Worm (Caenorhabditis elegans) whole organism, L4/young adult: ENCODE data around the gene cyp-29A3.

Source experiments
- W03F9.2 ChIP-seq: fragments of 150-350 bp; optimal IDR thresholded peaks from 2 replicates; lab custom pipeline; 2014; ENCODE audit warnings: missing biosample characterization, missing genetic modification characterization
- dao-5 ChIP-seq: sonication (generic microtip); optimal IDR thresholded peaks from 2 replicates; lab custom pipeline; 2016; ENCODE audit warnings: missing genotype, missing genetic modification characterization, moderate library complexity, missing compliant biosample characterization
- him-1 ChIP-seq: sonication (generic microtip); optimal IDR thresholded peaks from 2 replicates; lab custom pipeline; 2016; ENCODE audit warnings: missing genotype, missing genetic modification reagents, missing genetic modification characterization, missing compliant biosample characterization

DNA sequence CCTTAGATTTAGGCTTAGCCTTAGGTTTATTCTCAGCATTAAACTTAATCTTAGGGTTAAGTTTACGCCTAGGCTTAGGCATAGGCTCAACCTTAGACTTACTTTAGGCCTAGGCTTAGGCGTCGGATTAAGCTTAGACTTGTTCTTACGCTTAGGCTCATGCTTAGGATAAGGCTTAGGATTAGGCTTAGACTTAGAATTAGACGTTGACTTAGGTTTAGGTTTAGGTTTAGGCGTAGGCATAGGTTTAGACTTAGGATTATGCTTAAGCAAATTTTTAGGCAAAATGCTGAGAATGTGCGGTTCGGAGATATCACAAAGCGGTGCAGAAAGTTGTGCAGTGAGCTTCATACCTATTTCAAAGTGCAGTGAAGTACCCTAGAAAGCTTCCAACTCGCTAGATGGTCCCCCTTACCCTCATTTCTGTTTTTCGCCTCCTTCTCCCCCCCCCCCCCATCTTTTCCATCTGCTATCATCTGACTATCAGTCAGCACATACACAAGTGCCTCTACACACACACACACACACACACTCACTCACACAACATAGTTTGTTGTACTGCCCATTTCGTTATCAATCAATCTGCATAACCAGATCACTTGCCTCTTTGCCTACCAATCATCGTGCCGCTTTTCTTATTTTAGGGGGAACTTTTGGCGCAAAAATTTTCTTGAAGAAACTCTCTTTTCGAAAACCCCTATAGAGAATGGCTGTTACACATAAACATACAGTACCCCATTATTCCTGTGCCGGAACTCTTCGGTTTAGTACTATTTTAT is 42.8 kb upstream of the cyp-29A3 start:
- no peak for TF ChIP-seq dao-5 (tag; lab: Kevin White, UChicago)
- TF ChIP-seq him-1 (tag; lab: Kevin White, UChicago), result no peak
- TF ChIP-seq W03F9.2 (tag; lab: Kevin White, UChicago), result no peak
